Fruit fly (Drosophila melanogaster) whole organism, embryonic: ENCODE results near the gene CG8051.

Source experiments
- Asciz ChIP-seq: fragments of 200-800 bp; sonication (Bioruptor generic); optimal IDR thresholded peaks from 2 replicates; lab custom pipeline; 2017; ENCODE audit warnings: missing biosample characterization, mild to moderate bottlenecking, missing genetic modification characterization, missing genetic modification reagents
- CG10979 ChIP-seq: fragments of 200-800 bp; sonication (Bioruptor generic); optimal IDR thresholded peaks from 2 replicates; lab custom pipeline; 2018; ENCODE audit warnings: missing biosample characterization, mild to moderate bottlenecking, missing genetic modification characterization, moderate library complexity
- CG11504 ChIP-seq: fragments of 200-800 bp; sonication (Bioruptor generic); optimal IDR thresholded peaks from 3 replicates; lab custom pipeline; 2019; ENCODE audit warnings: missing biosample characterization, mild to moderate bottlenecking, missing genetic modification characterization, moderate library complexity
- CG12391 ChIP-seq: fragments of 200-800 bp; sonication (Bioruptor generic); optimal IDR thresholded peaks from 3 replicates; lab custom pipeline; 2018; ENCODE audit warnings: missing biosample characterization, mild to moderate bottlenecking, missing genetic modification characterization, moderate library complexity
- CG15514 ChIP-seq: fragments of 200-800 bp; sonication (Bioruptor generic); optimal IDR thresholded peaks from 3 replicates; lab custom pipeline; 2017; ENCODE audit warnings: missing biosample characterization, missing genetic modification characterization, mild to moderate bottlenecking, moderate library complexity, missing genetic modification reagents
- CG15601 ChIP-seq: fragments of 200-800 bp; sonication (Bioruptor generic); optimal IDR thresholded peaks from 3 replicates; lab custom pipeline; 2019; ENCODE audit warnings: missing biosample characterization, mild to moderate bottlenecking, missing genetic modification characterization, moderate library complexity
- CG31224 ChIP-seq: fragments of 200-800 bp; sonication (Bioruptor generic); IDR thresholded peaks from 2 replicates; pipeline ENCODE4 v1.3.6; 2022; ENCODE audit warnings: missing biosample characterization, missing genetic modification characterization
- CG32532 ChIP-seq: fragments of 200-800 bp; sonication (Bioruptor generic); IDR thresholded peaks from 2 replicates; pipeline ENCODE4 v1.3.6; 2022; ENCODE audit warnings: missing biosample characterization, missing genetic modification characterization
- CG32767 ChIP-seq: fragments of 200-800 bp; sonication (Bioruptor generic); IDR thresholded peaks from 2 replicates; pipeline ENCODE4 v1.3.6; 2022; ENCODE audit warnings: missing biosample characterization, missing genetic modification characterization
- CG42726 ChIP-seq: fragments of 200-800 bp; sonication (Bioruptor generic); IDR thresholded peaks from 2 replicates; pipeline ENCODE4 v1.3.6; 2022; ENCODE audit warnings: missing biosample characterization, missing genetic modification characterization; ENCODE audit not compliant: partially characterized antibody
- CG4360 ChIP-seq: fragments of 200-800 bp; sonication (Bioruptor generic); IDR thresholded peaks from 2 replicates; pipeline ENCODE4 v1.3.6; 2022; ENCODE audit warnings: missing biosample characterization, missing genetic modification characterization
- CG4424 ChIP-seq: fragments of 200-800 bp; sonication (Bioruptor generic); optimal IDR thresholded peaks from 3 replicates; lab custom pipeline; 2016; ENCODE audit warnings: missing biosample characterization, missing genetic modification characterization
- CG4820 ChIP-seq: fragments of 200-800 bp; sonication (Bioruptor generic); optimal IDR thresholded peaks from 3 replicates; lab custom pipeline; 2016; ENCODE audit warnings: missing biosample characterization, missing genetic modification characterization
- CG6175 ChIP-seq: fragments of 200-800 bp; sonication (Bioruptor generic); IDR thresholded peaks from 3 replicates; pipeline ENCODE4 v1.3.6; 2022; ENCODE audit warnings: missing biosample characterization, missing genetic modification characterization
- CG6813 ChIP-seq: fragments of 200-800 bp; sonication (Bioruptor generic); optimal IDR thresholded peaks from 2 replicates; lab custom pipeline; 2017; ENCODE audit warnings: missing biosample characterization, missing genetic modification characterization, mild to moderate bottlenecking, moderate library complexity, missing genetic modification reagents
- CG7357 ChIP-seq: fragments of 200-800 bp; sonication (Bioruptor generic); IDR thresholded peaks from 3 replicates; pipeline ENCODE4 v1.3.6; 2022; ENCODE audit warnings: missing biosample characterization, missing genetic modification characterization
- CG8290 ChIP-seq, 3 experiments: fragments of 200-800 bp; sonication (Bioruptor generic); optimal IDR thresholded peaks; 2 replicates each; lab custom pipeline; 2016 to 2019; ENCODE audit warnings: missing biosample characterization in 3 of 3, missing genetic modification characterization in 3 of 3, mild to moderate bottlenecking in 2 of 3, moderate library complexity in 1 of 3
- CG8478 ChIP-seq: fragments of >200 bp; optimal IDR thresholded peaks from 2 replicates; lab custom pipeline; 2018
- CG9609 ChIP-seq: fragments of 200-800 bp; sonication (Bioruptor generic); optimal IDR thresholded peaks from 3 replicates; lab custom pipeline; 2016; ENCODE audit warnings: missing biosample characterization, missing genetic modification characterization
- CkIIα-i1 ChIP-seq: fragments of 200-800 bp; sonication (Bioruptor generic); IDR thresholded peaks from 2 replicates; pipeline ENCODE4 v1.3.6; 2022; ENCODE audit warnings: missing biosample characterization, missing genetic modification characterization
- CrebB ChIP-seq: fragments of 200-800 bp; sonication (Bioruptor generic); optimal IDR thresholded peaks from 3 replicates; lab custom pipeline; 2018; ENCODE audit warnings: missing biosample characterization, mild to moderate bottlenecking, missing genetic modification characterization
- D19B ChIP-seq: fragments of 200-800 bp; sonication (Bioruptor generic); optimal IDR thresholded peaks from 2 replicates; lab custom pipeline; 2017; ENCODE audit warnings: missing biosample characterization, mild to moderate bottlenecking, missing genetic modification characterization
- Deaf1 ChIP-seq: fragments of 200-800 bp; optimal IDR thresholded peaks from 3 replicates; lab custom pipeline; 2019; ENCODE audit warnings: missing biosample characterization, mild to moderate bottlenecking, missing genetic modification characterization, moderate library complexity
- Ets65A ChIP-seq: fragments of 200-800 bp; sonication (Bioruptor generic); peaks from one replicate; lab custom pipeline; 2016; ENCODE audit warnings: missing biosample characterization, missing genetic modification characterization
- HmgZ ChIP-seq: fragments of 200-800 bp; sonication (Bioruptor generic); optimal IDR thresholded peaks from 2 replicates; lab custom pipeline; 2018; ENCODE audit warnings: missing biosample characterization, mild to moderate bottlenecking, missing genetic modification characterization
- Max ChIP-seq: fragments of 200-800 bp; sonication (Bioruptor generic); optimal IDR thresholded peaks from 2 replicates; lab custom pipeline; 2016; ENCODE audit warnings: missing biosample characterization, mild to moderate bottlenecking, missing genetic modification characterization
- Meics ChIP-seq: fragments of 200-800 bp; sonication (Bioruptor generic); optimal IDR thresholded peaks from 2 replicates; lab custom pipeline; 2017; ENCODE audit warnings: missing biosample characterization, mild to moderate bottlenecking, missing genetic modification characterization
- NC2β ChIP-seq: fragments of 200-800 bp; sonication (Bioruptor generic); optimal IDR thresholded peaks from 2 replicates; lab custom pipeline; 2016; ENCODE audit warnings: missing biosample characterization, missing genetic modification characterization
- Sry-β ChIP-seq: fragments of 200-800 bp; sonication (Bioruptor generic); optimal IDR thresholded peaks from 2 replicates; lab custom pipeline; 2018; ENCODE audit warnings: missing biosample characterization, mild to moderate bottlenecking, missing genetic modification characterization, moderate library complexity
- Stat92E ChIP-seq, 3 experiments: fragments of >200 bp in 2 of 3; fragments of 200-800 bp in 1 of 3; sonication (Bioruptor generic) in 1 of 3; optimal IDR thresholded peaks; 2 replicates each; lab custom pipeline; 2017 to 2019; ENCODE audit warnings: missing biosample characterization in 3 of 3, missing genetic modification characterization in 3 of 3, mild to moderate bottlenecking in 1 of 3, moderate library complexity in 1 of 3
- cad ChIP-seq: fragments of >200 bp; optimal IDR thresholded peaks from 2 replicates; lab custom pipeline; 2017; ENCODE audit warnings: missing biosample characterization, missing genetic modification characterization
- dati ChIP-seq: fragments of 200-800 bp; sonication (Bioruptor generic); IDR thresholded peaks from 2 replicates; pipeline ENCODE4 v1.3.6; 2022; ENCODE audit warnings: missing biosample characterization, missing genetic modification characterization
- dm ChIP-seq: fragments of 200-800 bp; sonication (Bioruptor generic); optimal IDR thresholded peaks from 3 replicates; lab custom pipeline; 2016; ENCODE audit warnings: missing biosample characterization, missing genetic modification characterization
- dmrt11E ChIP-seq: fragments of 200-800 bp; sonication (Bioruptor generic); optimal IDR thresholded peaks from 3 replicates; lab custom pipeline; 2018; ENCODE audit warnings: missing biosample characterization, mild to moderate bottlenecking, missing genetic modification characterization, moderate library complexity
- en ChIP-seq: fragments of 200-800 bp; sonication (Bioruptor generic); optimal IDR thresholded peaks from 2 replicates; lab custom pipeline; 2016; ENCODE audit warnings: missing biosample characterization, missing genetic modification characterization
- ewg ChIP-seq: fragments of 200-800 bp; sonication (Bioruptor generic); optimal IDR thresholded peaks from 3 replicates; lab custom pipeline; 2017; ENCODE audit warnings: mild to moderate bottlenecking, missing biosample characterization, missing genetic modification reagents, missing genetic modification characterization
- lmd ChIP-seq: fragments of 200-800 bp; sonication (Bioruptor generic); IDR thresholded peaks from 2 replicates; pipeline ENCODE4 v1.3.6; 2022; ENCODE audit warnings: missing biosample characterization, missing genetic modification characterization
- otp ChIP-seq: fragments of 200-800 bp; sonication (Bioruptor generic); IDR thresholded peaks from 3 replicates; pipeline ENCODE4, ENCODE4 v1.3.6; 2022; ENCODE audit warnings: missing biosample characterization, missing genetic modification characterization
- prd ChIP-seq, 3 experiments: fragments of >200 bp in 2 of 3; fragments of 200-800 bp in 1 of 3; sonication (Bioruptor generic) in 1 of 3; optimal IDR thresholded peaks in 2 of 3; IDR thresholded peaks in 1 of 3; 2 replicates in 2 of 3; 3 replicates in 1 of 3; pipeline versions ENCODE4 v1.3.6 to Lab custom; 2017 to 2022; ENCODE audit warnings: missing biosample characterization in 1 of 3, missing genetic modification characterization in 1 of 3
- pzg ChIP-seq: fragments of 200-800 bp; sonication (Bioruptor generic); optimal IDR thresholded peaks from 3 replicates; lab custom pipeline; 2018; ENCODE audit warnings: missing biosample characterization, mild to moderate bottlenecking, missing genetic modification characterization, moderate library complexity
- ranshi ChIP-seq: fragments of 200-800 bp; sonication (Bioruptor generic); IDR thresholded peaks from 2 replicates; pipeline ENCODE4 v1.3.6; 2022; ENCODE audit warnings: missing biosample characterization, missing genetic modification characterization
- slbo ChIP-seq: fragments of 200-800 bp; sonication (Bioruptor generic); IDR thresholded peaks from 2 replicates; pipeline ENCODE4 v1.3.6; 2022; ENCODE audit warnings: missing biosample characterization, missing genetic modification characterization
- slou ChIP-seq: fragments of 200-800 bp; sonication (Bioruptor generic); optimal IDR thresholded peaks from 3 replicates; lab custom pipeline; 2016; ENCODE audit warnings: missing biosample characterization, missing genetic modification characterization
- so ChIP-seq: fragments of 200-800 bp; sonication (Bioruptor generic); IDR thresholded peaks from 3 replicates; pipeline ENCODE4 v1.3.6; 2022; ENCODE audit warnings: missing biosample characterization, missing genetic modification characterization
- stc ChIP-seq: fragments of 200-800 bp; sonication (Bioruptor generic); IDR thresholded peaks from 2 replicates; pipeline ENCODE4 v1.3.6; 2022; ENCODE audit warnings: missing biosample characterization, missing genetic modification characterization
- sug ChIP-seq: fragments of 200-800 bp; optimal IDR thresholded peaks from 2 replicates; lab custom pipeline; 2019; ENCODE audit warnings: missing biosample characterization, mild to moderate bottlenecking, missing genetic modification characterization, moderate library complexity
- tgo ChIP-seq: fragments of 200-800 bp; sonication (Bioruptor generic); IDR thresholded peaks from 3 replicates; pipeline ENCODE4 v1.3.6; 2022; ENCODE audit warnings: missing biosample characterization, missing genetic modification characterization
- tin ChIP-seq: fragments of 200-800 bp; sonication (Bioruptor generic); optimal IDR thresholded peaks from 3 replicates; lab custom pipeline; 2016; ENCODE audit warnings: missing biosample characterization, missing genetic modification characterization
- zfh1 ChIP-seq: fragments of 200-800 bp; sonication (Bioruptor generic); IDR thresholded peaks from 3 replicates; pipeline ENCODE4 v1.3.6; 2022; ENCODE audit warnings: missing biosample characterization, missing genetic modification characterization

The CG8051 gene

dm6 chrX:19307810-19308456 is at the start of gene CG8051:
Gene CG8051 (minus strand): TSS chrX:19307925.
- TF ChIP-seq ranshi (GFP tag; lab: Robert Waterston, UW) (no peak), CG8290 (GFP tag; optimal IDR thresholded peaks at IDR 0.05; lab: Kevin White, UChicago) (no peak), CG8290 (tag; optimal IDR thresholded peaks at IDR 0.05; lab: Kevin White, UChicago) (no peak), cad (GFP tag; lab: Kevin White, UChicago) (no peak), CG4820 (GFP tag; lab: Kevin White, UChicago) (no peak), prd (optimal IDR thresholded peaks at IDR 0.05; lab: Kevin White, UChicago) (no peak), prd (GFP tag; IDR thresholded peaks at IDR 0.05; lab: Robert Waterston, UW) (0 out of 3 replicates have a peak, but pooled peaks have one; percentile 16), zfh1 (GFP tag; lab: Robert Waterston, UW) (peak; percentile 53; the same call in 2 of the 3 replicates), pzg (GFP tag; lab: Kevin White, UChicago) (no peak), Deaf1 (tag; lab: Kevin White, UChicago) (peak; percentile 38), sug (tag; lab: Kevin White, UChicago) (peak; percentile 80), CG42726 (no peak), slou (no peak), CG9609 (GFP tag; lab: Kevin White, UChicago) (no peak), Asciz (GFP tag; lab: Kevin White, UChicago) (peak; percentile 14), CG31224 (0 out of 2 replicates have a peak, but pooled peaks have one; percentile 23), CG4424 (no peak), CG32532 (GFP tag; lab: Robert Waterston, UW) (peak; percentile 47), dati (GFP tag; lab: Robert Waterston, UW) (no peak), CkIIα-i1 (GFP tag; lab: Robert Waterston, UW) (no peak), Ets65A (GFP tag; lab: Kevin White, UChicago) (no peak), CG12391 (tag; lab: Kevin White, UChicago) (no peak), tgo (GFP tag; lab: Robert Waterston, UW) (0 out of 3 replicates have a peak, but pooled peaks have one; percentile 20), CG10979 (tag; lab: Kevin White, UChicago) (no peak), tin (GFP tag; lab: Kevin White, UChicago) (no peak), NC2β (peak; percentile 33), CG8478 (lab: Kevin White, UChicago) (no peak), CG15601 (peak; percentile 31), HmgZ (tag; lab: Kevin White, UChicago) (peak; percentile 19), dm (GFP tag; lab: Kevin White, UChicago) (peak; percentile 19), otp (GFP tag; lab: Robert Waterston, UW) (no peak), Sry-β (no peak), lmd (GFP tag; lab: Robert Waterston, UW) (no peak), CG4360 (GFP tag; lab: Robert Waterston, UW) (peak; percentile 71; the same call in 1 of the 2 replicates), dmrt11E (tag; lab: Kevin White, UChicago) (no peak), CG6813 (GFP tag; lab: Kevin White, UChicago) (peak; percentile 33), stc (no peak), Meics (GFP tag; lab: Kevin White, UChicago) (peak; percentile 4), en (no peak), ewg (GFP tag; lab: Kevin White, UChicago) (no peak), CG15514 (GFP tag; lab: Kevin White, UChicago) (peak; percentile 90), CG7357 (peak; percentile 88), D19B (GFP tag; lab: Kevin White, UChicago) (no peak), CG32767 (GFP tag; lab: Robert Waterston, UW) (no peak), so (GFP tag; lab: Robert Waterston, UW) (0 out of 3 replicates have a peak, but pooled peaks have one; percentile 34), CG11504 (tag; lab: Kevin White, UChicago) (peak; percentile 9), CG6175 (peak; percentile 76; the same call in 2 of the 3 replicates), slbo (no peak; the same call in 1 of the 2 replicates), Stat92E (GFP tag; optimal IDR thresholded peaks at IDR 0.05; lab: Kevin White, UChicago) (no peak), CrebB (peak; percentile 31), Max (GFP tag; lab: Kevin White, UChicago) (no peak)
